Fruit fly (Drosophila melanogaster) Kc167 (cell line): ENCODE results near the gene CG8671.

Experiments used
- Myc ChIP-seq: fragments of >200 bp; optimal IDR thresholded peaks from 2 replicates; lab custom pipeline; 2017; ENCODE audit warnings: missing external identifiers
- h ChIP-seq: fragments of >200 bp; optimal IDR thresholded peaks from 3 replicates; lab custom pipeline; 2018; ENCODE audit warnings: missing external identifiers
- psq ChIP-seq: fragments of >200 bp; optimal IDR thresholded peaks from 2 replicates; lab custom pipeline; 2017; ENCODE audit warnings: missing external identifiers
- ttk ChIP-seq: sonication (Bioruptor generic); optimal IDR thresholded peaks from 2 replicates; lab custom pipeline; 2017; ENCODE audit warnings: missing external identifiers

DNA sequence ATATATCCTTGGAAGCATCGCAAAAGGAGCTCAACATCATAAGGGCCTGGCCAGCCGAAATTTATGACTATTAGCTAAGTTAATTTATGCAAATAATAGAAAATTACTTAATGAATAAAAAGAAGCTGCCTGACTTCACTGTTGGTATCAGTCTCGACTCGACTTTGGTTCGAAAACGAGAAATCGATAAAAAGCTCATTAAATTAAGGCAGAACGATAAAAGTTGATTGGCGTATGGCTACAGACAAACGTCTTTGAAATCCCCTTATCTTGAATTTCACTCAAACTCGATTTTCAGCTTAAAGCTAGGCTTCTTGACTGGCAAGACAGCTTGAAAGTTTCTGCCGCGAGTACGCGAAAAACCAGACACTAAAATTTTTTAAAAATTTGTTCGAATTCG lies 20.4 kb upstream of the CG8671 start:
- TF ChIP-seq h (lab: Kevin White, UChicago) (no peak), psq (lab: Kevin White, UChicago) (no peak), Myc (no peak), ttk (lab: Kevin White, UChicago) (no peak)
